Fruit fly (Drosophila melanogaster): ENCODE measurements around the gene CG14930.

dm6 chr2L:11471979-11472514 lies 49.0 kb downstream of the CG14930 start:
- TF ChIP-seq D1 (tag; optimal IDR thresholded peaks at IDR 0.05) = no peak
- no peak for TF ChIP-seq CG34367 (tag; optimal IDR thresholded peaks at IDR 0.05)
- TF ChIP-seq CG32121 (GFP tag; IDR thresholded peaks at IDR 0.05) = no peak
- TF ChIP-seq rn (GFP tag; IDR thresholded peaks at IDR 0.05) = no peak
- no peak for TF ChIP-seq CG14655 (GFP tag; optimal IDR thresholded peaks at IDR 0.05)
- no peak for TF ChIP-seq EcR (GFP tag; optimal IDR thresholded peaks at IDR 0.05)
- TF ChIP-seq CG15710 (tag; optimal IDR thresholded peaks at IDR 0.05) = no peak
- no peak for TF ChIP-seq gl (tag; optimal IDR thresholded peaks at IDR 0.05)
- no peak for TF ChIP-seq CG12605 (GFP tag; IDR thresholded peaks at IDR 0.05)
- TF ChIP-seq Pif1B (GFP tag; optimal IDR thresholded peaks at IDR 0.05) = no peak
- no peak for TF ChIP-seq CG8159 (tag; optimal IDR thresholded peaks at IDR 0.05)
- TF ChIP-seq CG17806 (tag; optimal IDR thresholded peaks at IDR 0.05) = no peak
- TF ChIP-seq CG10348 (GFP tag; IDR thresholded peaks at IDR 0.05) = no peak
